Fruit fly (Drosophila melanogaster) whole organism, embryonic: Measurements from ENCODE around the gene Ufd4.

Experiments
- ATbp ChIP-seq: fragments of 200-800 bp; sonication (Bioruptor generic); optimal IDR thresholded peaks from 2 replicates; lab custom pipeline; 2017; ENCODE audit warnings: missing biosample characterization, mild to moderate bottlenecking, missing genetic modification characterization, missing genetic modification reagents
- Aef1 ChIP-seq: fragments of 200-800 bp; sonication (Bioruptor generic); IDR thresholded peaks from 3 replicates; pipeline ENCODE4 v1.3.6; 2022; ENCODE audit warnings: missing biosample characterization, missing genetic modification characterization
- CG10321 ChIP-seq: fragments of 200-800 bp; sonication (Bioruptor generic); IDR thresholded peaks from 2 replicates; pipeline ENCODE4 v1.3.6; 2022; ENCODE audit warnings: missing biosample characterization, missing genetic modification characterization
- CG10959 ChIP-seq: fragments of 200-800 bp; sonication (Bioruptor generic); IDR thresholded peaks from 2 replicates; pipeline ENCODE4 v1.3.6; 2022; ENCODE audit warnings: missing biosample characterization, missing genetic modification characterization
- CG12659 ChIP-seq: fragments of 200-800 bp; sonication (Bioruptor generic); optimal IDR thresholded peaks from 3 replicates; lab custom pipeline; 2017; ENCODE audit warnings: mild to moderate bottlenecking, missing biosample characterization, missing genetic modification reagents, missing genetic modification characterization
- CG12942 ChIP-seq: fragments of 200-800 bp; sonication (Bioruptor generic); optimal IDR thresholded peaks from 3 replicates; lab custom pipeline; 2016; ENCODE audit warnings: missing biosample characterization, missing genetic modification characterization
- CG15073 ChIP-seq: fragments of 200-800 bp; sonication (Bioruptor generic); optimal IDR thresholded peaks from 2 replicates; lab custom pipeline; 2016; ENCODE audit warnings: missing biosample characterization, missing genetic modification characterization
- CG15269 ChIP-seq: fragments of 200-800 bp; sonication (Bioruptor generic); optimal IDR thresholded peaks from 2 replicates; lab custom pipeline; 2018; ENCODE audit warnings: missing biosample characterization, mild to moderate bottlenecking, missing genetic modification characterization, moderate library complexity
- CG18476 ChIP-seq: fragments of 200-800 bp; sonication (Bioruptor generic); optimal IDR thresholded peaks from 2 replicates; lab custom pipeline; 2016; ENCODE audit warnings: missing biosample characterization, mild to moderate bottlenecking, missing genetic modification characterization
- CG18764 ChIP-seq: fragments of 200-800 bp; sonication (Bioruptor generic); optimal IDR thresholded peaks from 3 replicates; lab custom pipeline; 2016; ENCODE audit warnings: missing biosample characterization, missing genetic modification characterization
- CG3163 ChIP-seq: fragments of 200-800 bp; sonication (Bioruptor generic); optimal IDR thresholded peaks from 3 replicates; lab custom pipeline; 2016; ENCODE audit warnings: missing biosample characterization, missing genetic modification characterization
- CG32772 ChIP-seq: fragments of 200-800 bp; sonication (Bioruptor generic); IDR thresholded peaks from 2 replicates; pipeline ENCODE4 v1.3.6; 2022; ENCODE audit warnings: missing biosample characterization, missing genetic modification characterization
- CG34376 ChIP-seq: fragments of 200-800 bp; sonication (Bioruptor generic); optimal IDR thresholded peaks from 2 replicates; lab custom pipeline; 2018; ENCODE audit warnings: missing biosample characterization, mild to moderate bottlenecking, missing genetic modification characterization
- CG6854 ChIP-seq: fragments of 200-800 bp; sonication (Bioruptor generic); optimal IDR thresholded peaks from 3 replicates; lab custom pipeline; 2017; ENCODE audit warnings: missing biosample characterization, mild to moderate bottlenecking, missing genetic modification characterization
- CG8089 ChIP-seq: fragments of 200-800 bp; sonication (Bioruptor generic); optimal IDR thresholded peaks from 3 replicates; lab custom pipeline; 2016; ENCODE audit warnings: missing biosample characterization, missing genetic modification characterization
- CG8944 ChIP-seq: fragments of 200-800 bp; sonication (Bioruptor generic); optimal IDR thresholded peaks from 3 replicates; lab custom pipeline; 2016; ENCODE audit warnings: missing biosample characterization, missing genetic modification characterization
- CG9609 ChIP-seq: fragments of 200-800 bp; sonication (Bioruptor generic); optimal IDR thresholded peaks from 3 replicates; lab custom pipeline; 2016; ENCODE audit warnings: missing biosample characterization, missing genetic modification characterization
- CHES-1-like ChIP-seq: fragments of 200-800 bp; sonication (Bioruptor generic); optimal IDR thresholded peaks from 2 replicates; lab custom pipeline; 2016; ENCODE audit warnings: missing biosample characterization, missing genetic modification characterization
- CkIIα-i1 ChIP-seq: fragments of 200-800 bp; sonication (Bioruptor generic); IDR thresholded peaks from 2 replicates; pipeline ENCODE4 v1.3.6; 2022; ENCODE audit warnings: missing biosample characterization, missing genetic modification characterization
- Dad ChIP-seq: fragments of 200-800 bp; sonication (Bioruptor generic); optimal IDR thresholded peaks from 3 replicates; lab custom pipeline; 2016; ENCODE audit warnings: missing biosample characterization, missing genetic modification characterization
- Dip2 ChIP-seq: fragments of 200-800 bp; sonication (Bioruptor generic); IDR thresholded peaks from 2 replicates; pipeline ENCODE4 v1.3.6; 2022; ENCODE audit warnings: missing biosample characterization, missing genetic modification characterization
- Dp ChIP-seq: fragments of 200-800 bp; sonication (Bioruptor generic); optimal IDR thresholded peaks from 2 replicates; lab custom pipeline; 2018; ENCODE audit warnings: missing biosample characterization, mild to moderate bottlenecking, missing genetic modification characterization, moderate library complexity
- HLH54F ChIP-seq: fragments of 200-800 bp; sonication (Bioruptor generic); optimal IDR thresholded peaks from 3 replicates; lab custom pipeline; 2016; ENCODE audit warnings: missing biosample characterization, missing genetic modification characterization
- Hmr ChIP-seq: fragments of 200-800 bp; sonication (Bioruptor generic); optimal IDR thresholded peaks from 3 replicates; lab custom pipeline; 2017; ENCODE audit warnings: mild to moderate bottlenecking, missing biosample characterization, missing genetic modification reagents, missing genetic modification characterization
- Hr51 ChIP-seq, 2 experiments: fragments of 200-800 bp; sonication (Bioruptor generic); optimal IDR thresholded peaks; 2 replicates in 1 of 2; 3 replicates in 1 of 2; lab custom pipeline; 2016 to 2018; ENCODE audit warnings: missing biosample characterization in 2 of 2, missing genetic modification characterization in 2 of 2, mild to moderate bottlenecking in 1 of 2, moderate library complexity in 1 of 2
- Meics ChIP-seq: fragments of 200-800 bp; sonication (Bioruptor generic); optimal IDR thresholded peaks from 2 replicates; lab custom pipeline; 2017; ENCODE audit warnings: missing biosample characterization, mild to moderate bottlenecking, missing genetic modification characterization
- NK7.1 ChIP-seq: fragments of 200-800 bp; sonication (Bioruptor generic); optimal IDR thresholded peaks from 3 replicates; lab custom pipeline; 2016; ENCODE audit warnings: missing biosample characterization, missing genetic modification characterization
- Nf-YB ChIP-seq: fragments of 200-800 bp; sonication (Bioruptor generic); optimal IDR thresholded peaks from 3 replicates; lab custom pipeline; 2019; ENCODE audit warnings: missing biosample characterization, mild to moderate bottlenecking, missing genetic modification characterization, moderate library complexity
- YL-1 ChIP-seq: fragments of 200-800 bp; sonication (Bioruptor generic); optimal IDR thresholded peaks from 3 replicates; lab custom pipeline; 2017; ENCODE audit warnings: missing biosample characterization, mild to moderate bottlenecking, missing genetic modification characterization
- btn ChIP-seq: fragments of 200-800 bp; sonication (Bioruptor generic); optimal IDR thresholded peaks from 2 replicates; lab custom pipeline; 2016; ENCODE audit warnings: missing biosample characterization, missing genetic modification characterization
- croc ChIP-seq: fragments of 200-800 bp; sonication (Bioruptor generic); conservative IDR thresholded peaks from 3 replicates; pipeline ENCODE4 v1.3.6; 2022; ENCODE audit warnings: missing biosample characterization, missing genetic modification characterization
- emc ChIP-seq: fragments of 200-800 bp; sonication (Bioruptor generic); optimal IDR thresholded peaks from 2 replicates; lab custom pipeline; 2016; ENCODE audit warnings: missing biosample characterization, missing genetic modification characterization
- en ChIP-seq: fragments of 200-800 bp; sonication (Bioruptor generic); optimal IDR thresholded peaks from 2 replicates; lab custom pipeline; 2016; ENCODE audit warnings: missing biosample characterization, missing genetic modification characterization
- eve ChIP-seq, 2 experiments: fragments of >200 bp; optimal IDR thresholded peaks; 2 replicates each; lab custom pipeline; 2017; ENCODE audit warnings: missing biosample characterization in 2 of 2, missing genetic modification characterization in 2 of 2
- ewg ChIP-seq: fragments of 200-800 bp; sonication (Bioruptor generic); optimal IDR thresholded peaks from 3 replicates; lab custom pipeline; 2017; ENCODE audit warnings: mild to moderate bottlenecking, missing biosample characterization, missing genetic modification reagents, missing genetic modification characterization
- fru ChIP-seq: fragments of >200 bp; optimal IDR thresholded peaks from 2 replicates; lab custom pipeline; 2017
- hb ChIP-seq: fragments of 200-800 bp; sonication (Bioruptor generic); IDR thresholded peaks from 3 replicates; pipeline ENCODE4 v1.3.6; 2022; ENCODE audit warnings: missing biosample characterization, missing genetic modification characterization; ENCODE audit not compliant: partially characterized antibody
- jing ChIP-seq: fragments of 200-800 bp; sonication (Bioruptor generic); optimal IDR thresholded peaks from 2 replicates; lab custom pipeline; 2018; ENCODE audit warnings: missing biosample characterization, mild to moderate bottlenecking, missing genetic modification characterization
- kni ChIP-seq: fragments of 200-800 bp; sonication (Bioruptor generic); optimal IDR thresholded peaks from 3 replicates; lab custom pipeline; 2017; ENCODE audit warnings: mild to moderate bottlenecking, missing biosample characterization, missing genetic modification reagents, missing genetic modification characterization
- lab ChIP-seq: fragments of 200-800 bp; sonication (Bioruptor generic); optimal IDR thresholded peaks from 3 replicates; lab custom pipeline; 2017; ENCODE audit warnings: missing biosample characterization, missing genetic modification characterization, mild to moderate bottlenecking, moderate library complexity, missing genetic modification reagents
- lmd ChIP-seq: fragments of 200-800 bp; sonication (Bioruptor generic); IDR thresholded peaks from 2 replicates; pipeline ENCODE4 v1.3.6; 2022; ENCODE audit warnings: missing biosample characterization, missing genetic modification characterization
- nerfin-1 ChIP-seq: fragments of 200-800 bp; sonication (Bioruptor generic); optimal IDR thresholded peaks from 3 replicates; lab custom pipeline; 2019; ENCODE audit warnings: missing biosample characterization, mild to moderate bottlenecking, missing genetic modification characterization, moderate library complexity
- nmo ChIP-seq: fragments of 200-800 bp; sonication (Bioruptor generic); optimal IDR thresholded peaks from 2 replicates; lab custom pipeline; 2018; ENCODE audit warnings: missing biosample characterization, mild to moderate bottlenecking, missing genetic modification characterization, moderate library complexity
- nom ChIP-seq: fragments of 200-800 bp; sonication (Bioruptor generic); optimal IDR thresholded peaks from 2 replicates; lab custom pipeline; 2017; ENCODE audit warnings: missing biosample characterization, missing genetic modification characterization, mild to moderate bottlenecking, moderate library complexity, missing genetic modification reagents
- peb ChIP-seq: fragments of 200-800 bp; sonication (Bioruptor generic); IDR thresholded peaks from 2 replicates; pipeline ENCODE4 v1.3.6; 2022; ENCODE audit warnings: missing biosample characterization, missing genetic modification characterization
- row ChIP-seq: fragments of 200-800 bp; sonication (Bioruptor generic); IDR thresholded peaks from 3 replicates; pipeline ENCODE4 v1.3.6; 2022; ENCODE audit warnings: missing biosample characterization, missing genetic modification characterization
- seq ChIP-seq: fragments of 200-800 bp; sonication (Bioruptor generic); IDR thresholded peaks from 2 replicates; pipeline ENCODE4 v1.3.6; 2022; ENCODE audit warnings: missing biosample characterization, missing genetic modification characterization
- sima ChIP-seq: fragments of 200-800 bp; sonication (Bioruptor generic); optimal IDR thresholded peaks from 2 replicates; lab custom pipeline; 2016; ENCODE audit warnings: missing biosample characterization, missing genetic modification characterization
- tap ChIP-seq: fragments of 200-800 bp; optimal IDR thresholded peaks from 3 replicates; lab custom pipeline; 2019; ENCODE audit warnings: missing biosample characterization, mild to moderate bottlenecking, missing genetic modification characterization, moderate library complexity
- tin ChIP-seq: fragments of 200-800 bp; sonication (Bioruptor generic); optimal IDR thresholded peaks from 3 replicates; lab custom pipeline; 2016; ENCODE audit warnings: missing biosample characterization, missing genetic modification characterization
- trem ChIP-seq: fragments of 200-800 bp; optimal IDR thresholded peaks from 3 replicates; lab custom pipeline; 2019; ENCODE audit warnings: missing biosample characterization, mild to moderate bottlenecking, missing genetic modification characterization, moderate library complexity
- trh ChIP-seq: fragments of 200-800 bp; sonication (Bioruptor generic); optimal IDR thresholded peaks from 2 replicates; lab custom pipeline; 2016; ENCODE audit warnings: missing biosample characterization, missing genetic modification characterization
- z ChIP-seq: fragments of 200-800 bp; sonication (Bioruptor generic); IDR thresholded peaks from 3 replicates; pipeline ENCODE4 v1.3.6; 2022; ENCODE audit warnings: missing biosample characterization, missing genetic modification characterization

Gene Ufd4

DNA sequence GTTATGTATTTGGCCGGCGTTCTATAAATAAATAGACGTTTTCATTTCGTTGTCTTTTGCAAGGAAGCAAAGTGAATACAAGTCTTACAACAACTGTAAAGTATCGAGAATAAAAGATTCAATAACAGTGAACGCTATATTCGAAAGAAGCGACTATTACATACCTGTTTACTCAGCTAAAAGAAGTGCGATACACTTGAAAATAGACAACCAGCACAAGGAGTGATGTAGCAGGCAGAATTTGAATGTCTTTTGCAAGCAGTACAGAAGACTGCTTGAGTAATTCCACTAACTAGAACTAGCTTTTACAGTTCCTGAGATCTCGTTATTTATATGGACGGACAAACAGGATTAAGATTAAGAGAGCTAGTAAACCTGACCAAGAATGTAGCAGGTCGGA, 6.1 kb upstream of the Ufd4 start (continued):
- no peak for TF ChIP-seq CG10959 (GFP tag; lab: Robert Waterston, UW)
- TF ChIP-seq CG18476 (GFP tag; lab: Kevin White, UChicago) = no peak
- no peak for TF ChIP-seq z (GFP tag; lab: Robert Waterston, UW)
- TF ChIP-seq CHES-1-like (GFP tag; lab: Kevin White, UChicago) = no peak
- TF ChIP-seq seq (GFP tag; lab: Robert Waterston, UW) = no peak
- TF ChIP-seq emc (GFP tag; lab: Kevin White, UChicago) = no peak
- TF ChIP-seq btn (GFP tag; lab: Kevin White, UChicago) = no peak
- peak; percentile 74 for TF ChIP-seq CG12659
- TF ChIP-seq ATbp (GFP tag; lab: Kevin White, UChicago) = no peak
- TF ChIP-seq HLH54F (GFP tag; lab: Kevin White, UChicago) = no peak
- TF ChIP-seq CG8089 (GFP tag; lab: Kevin White, UChicago) = no peak
- TF ChIP-seq row (GFP tag; lab: Robert Waterston, UW) = peak; percentile 38; the same call in 1 of the 3 replicates
- TF ChIP-seq nerfin-1 = peak; percentile 31
- no peak for TF ChIP-seq CG8944
- no peak for TF ChIP-seq en
- TF ChIP-seq lab (GFP tag; lab: Kevin White, UChicago) = no peak
- TF ChIP-seq Hmr = no peak
- TF ChIP-seq ewg (GFP tag; lab: Kevin White, UChicago) = no peak
- TF ChIP-seq tin (GFP tag; lab: Kevin White, UChicago) = no peak
- TF ChIP-seq croc (GFP tag; lab: Robert Waterston, UW) = no peak
- peak; percentile 88; the same call in 2 of the 3 replicates for TF ChIP-seq hb (GFP tag; lab: Robert Waterston, UW)
- TF ChIP-seq trem (tag; lab: Kevin White, UChicago) = no peak
- no peak for TF ChIP-seq nom (GFP tag; lab: Kevin White, UChicago)
- TF ChIP-seq tap = no peak
- TF ChIP-seq lmd = no peak
- TF ChIP-seq CG9609 = no peak
- TF ChIP-seq CkIIα-i1 (GFP tag; lab: Robert Waterston, UW) = no peak
- TF ChIP-seq CG3163 (GFP tag; lab: Kevin White, UChicago) = peak; percentile 3
- TF ChIP-seq Hr51 (GFP tag; optimal IDR thresholded peaks at IDR 0.05; lab: Kevin White, UChicago) = no peak
- peak; percentile 40 for TF ChIP-seq nmo (GFP tag; lab: Kevin White, UChicago)
- no peak for TF ChIP-seq CG34376 (GFP tag; lab: Kevin White, UChicago)
- no peak for TF ChIP-seq jing
- TF ChIP-seq CG6854 (GFP tag; lab: Kevin White, UChicago) = no peak
- TF ChIP-seq CG32772 (GFP tag; lab: Robert Waterston, UW) = no peak
- TF ChIP-seq fru (lab: Kevin White, UChicago) = no peak
- TF ChIP-seq sima (GFP tag; lab: Kevin White, UChicago) = no peak
- no peak for TF ChIP-seq CG15269 (tag; lab: Kevin White, UChicago)
- no peak for TF ChIP-seq Dad
- no peak for TF ChIP-seq peb (GFP tag; lab: Robert Waterston, UW)
- no peak for TF ChIP-seq CG12942
- TF ChIP-seq Dp (GFP tag; lab: Kevin White, UChicago) = peak; percentile 31
- no peak for TF ChIP-seq Dip2 (GFP tag; lab: Robert Waterston, UW)
- peak; percentile 57 for TF ChIP-seq YL-1 (GFP tag; lab: Kevin White, UChicago)
- TF ChIP-seq CG18764 (GFP tag; lab: Kevin White, UChicago) = no peak
- no peak for TF ChIP-seq trh
- peak; percentile 35 for TF ChIP-seq Nf-YB (GFP tag; lab: Kevin White, UChicago)
- no peak for TF ChIP-seq Meics (GFP tag; lab: Kevin White, UChicago)
- TF ChIP-seq kni (GFP tag; lab: Kevin White, UChicago) = no peak
- TF ChIP-seq Aef1 (GFP tag; lab: Robert Waterston, UW) = no peak
- TF ChIP-seq eve (GFP tag; optimal IDR thresholded peaks at IDR 0.05; lab: Kevin White, UChicago) = no peak
- TF ChIP-seq NK7.1 (GFP tag; lab: Kevin White, UChicago) = no peak
- TF ChIP-seq CG15073 = no peak
- no peak for TF ChIP-seq CG10321 (GFP tag; lab: Robert Waterston, UW)
